Worm (Caenorhabditis elegans) whole organism, L4/young adult: Measurements from ENCODE around the gene mlk-1.

ENCODE experiments used
- W03F9.2 ChIP-seq: fragments of 150-350 bp; optimal IDR thresholded peaks from 2 replicates; lab custom pipeline; 2014; ENCODE audit warnings: missing biosample characterization, missing genetic modification characterization
- dao-5 ChIP-seq: sonication (generic microtip); optimal IDR thresholded peaks from 2 replicates; lab custom pipeline; 2016; ENCODE audit warnings: missing genotype, missing genetic modification characterization, moderate library complexity, missing compliant biosample characterization
- him-1 ChIP-seq: sonication (generic microtip); optimal IDR thresholded peaks from 2 replicates; lab custom pipeline; 2016; ENCODE audit warnings: missing genotype, missing genetic modification reagents, missing genetic modification characterization, missing compliant biosample characterization

DNA sequence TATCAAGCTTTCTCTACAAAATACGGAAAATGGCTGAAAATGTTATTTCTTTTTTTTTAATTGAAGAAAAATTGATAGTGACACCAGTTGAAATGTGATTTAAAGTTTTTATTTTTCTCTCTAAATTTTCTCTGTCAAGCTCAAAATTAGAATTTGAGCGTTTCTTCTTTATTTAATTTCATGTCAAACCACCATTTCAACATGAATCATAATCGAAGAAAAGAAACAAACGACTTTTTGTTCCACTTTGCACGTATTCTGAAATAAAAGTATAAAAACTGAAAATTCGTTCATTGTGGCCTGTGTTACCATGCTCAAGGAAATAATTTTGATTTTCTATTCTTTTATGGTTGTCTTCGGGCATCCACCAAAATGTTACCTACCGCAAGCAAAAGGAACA lies 31.5 kb downstream of the mlk-1 start, which contains the start of gene K11D12.13:
- no peak for TF ChIP-seq him-1 (tag; lab: Kevin White, UChicago)
- TF ChIP-seq dao-5 (tag; lab: Kevin White, UChicago) = no peak
- no peak for TF ChIP-seq W03F9.2 (tag; lab: Kevin White, UChicago)
